Worm (Caenorhabditis elegans) whole organism, midembryonic: ENCODE measurements around the gene F44F4.3.

Source experiments
- T22C8.4 ChIP-seq: fragments of 200-800 bp; sonication (Bioruptor generic); IDR thresholded peaks from 2 replicates; pipeline ENCODE4 v1.3.6; 2022; ENCODE audit warnings: missing genetic modification characterization, missing compliant biosample characterization
- cog-1 ChIP-seq: sonication (generic microtip); optimal IDR thresholded peaks from 2 replicates; lab custom pipeline; 2016; ENCODE audit warnings: missing genetic modification characterization, missing compliant biosample characterization
- flt-1 ChIP-seq: fragments of 200-800 bp; sonication (Bioruptor generic); IDR thresholded peaks from 2 replicates; pipeline ENCODE4 v1.3.6; 2022; ENCODE audit warnings: missing genetic modification characterization, missing compliant biosample characterization
- klf-2 ChIP-seq: fragments of 200-800 bp; sonication (Bioruptor generic); conservative IDR thresholded peaks from 2 replicates; pipeline ENCODE4 v1.3.6; 2022; ENCODE audit warnings: missing genetic modification reagents, missing genetic modification characterization, missing compliant biosample characterization
- med-1 ChIP-seq: sonication (generic microtip); optimal IDR thresholded peaks from 2 replicates; lab custom pipeline; 2017; ENCODE audit warnings: missing genetic modification characterization, mild to moderate bottlenecking, missing compliant biosample characterization, antibody characterized with exemption, missing genetic modification reagents; ENCODE audit not compliant: insufficient read depth
- ref-1 ChIP-seq: fragments of 200-800 bp; sonication (Bioruptor generic); conservative IDR thresholded peaks from 2 replicates; pipeline ENCODE4 v1.3.6; 2022; ENCODE audit warnings: missing genetic modification reagents, missing genetic modification characterization, missing compliant biosample characterization
- tab-1 ChIP-seq: fragments of 200-800 bp; sonication (Bioruptor generic); IDR thresholded peaks from 2 replicates; pipeline ENCODE4 v1.3.6; 2022; ENCODE audit warnings: missing genetic modification characterization, missing compliant biosample characterization
- ztf-23 ChIP-seq: fragments of 200-800 bp; sonication (Bioruptor generic); IDR thresholded peaks from 2 replicates; pipeline ENCODE4 v1.3.6; 2022; ENCODE audit warnings: missing genetic modification reagents, missing genetic modification characterization, missing compliant biosample characterization
- ztf-29 ChIP-seq: fragments of 200-800 bp; sonication (Bioruptor generic); IDR thresholded peaks from 2 replicates; pipeline ENCODE4 v1.3.6; 2022; ENCODE audit warnings: missing genetic modification reagents, missing genetic modification characterization, missing compliant biosample characterization

DNA sequence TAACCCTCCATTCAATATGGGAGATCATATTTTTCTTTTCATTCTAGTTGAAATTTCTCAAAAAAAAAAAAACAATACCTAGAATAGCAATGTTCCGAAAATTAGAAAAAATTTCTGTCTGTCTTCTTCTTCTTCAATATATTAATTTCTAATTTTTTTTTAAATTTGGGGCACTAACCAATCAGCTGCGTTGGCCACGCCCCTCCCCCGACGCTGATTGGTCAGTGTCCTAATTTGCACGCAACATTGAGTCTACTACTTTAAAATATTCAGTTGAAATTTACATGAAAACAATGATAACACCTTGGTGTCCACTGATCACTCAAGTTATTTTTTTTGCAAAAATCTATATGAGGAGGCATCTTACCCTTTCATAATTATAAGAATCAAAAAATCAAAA is 10.2 kb upstream of the F44F4.3 start:
- no peak for TF ChIP-seq flt-1 (GFP tag; lab: Robert Waterston, UW)
- no peak for TF ChIP-seq ref-1
- no peak for TF ChIP-seq klf-2 (GFP tag; lab: Robert Waterston, UW)
- TF ChIP-seq cog-1 = no peak
- no peak for TF ChIP-seq T22C8.4 (GFP tag; lab: Robert Waterston, UW)
- TF ChIP-seq med-1 = no peak
- TF ChIP-seq ztf-29 = no peak
- no peak for TF ChIP-seq ztf-23 (GFP tag; lab: Robert Waterston, UW)
- no peak for TF ChIP-seq tab-1 (GFP tag; lab: Robert Waterston, UW)
